Fruit fly (Drosophila melanogaster) whole organism, pupa: ENCODE data around the gene CG8135.
A peak's percentile ranks its signal among the peaks of the same experiment; 100 is the strongest.

ENCODE experiments used
- CG10348 ChIP-seq: fragments of 200-800 bp; sonication (Bioruptor generic); IDR thresholded peaks from 2 replicates; pipeline ENCODE4 v1.3.6; 2022; ENCODE audit warnings: missing biosample characterization, missing genetic modification characterization
- CG12605 ChIP-seq: fragments of 200-800 bp; sonication (Bioruptor generic); IDR thresholded peaks from 2 replicates; pipeline ENCODE4 v1.3.6; 2022; ENCODE audit warnings: missing biosample characterization, missing genetic modification characterization
- CG13204 ChIP-seq: fragments of 200-800 bp; sonication (Bioruptor generic); optimal IDR thresholded peaks from 2 replicates; lab custom pipeline; 2018; ENCODE audit warnings: missing biosample characterization, mild to moderate bottlenecking, missing genetic modification characterization, moderate library complexity
- CG14655 ChIP-seq: fragments of 200-800 bp; sonication (Bioruptor generic); optimal IDR thresholded peaks from 3 replicates; lab custom pipeline; 2017; ENCODE audit warnings: mild to moderate bottlenecking, missing biosample characterization, missing genetic modification reagents, missing genetic modification characterization
- CG15710 ChIP-seq: fragments of 200-800 bp; sonication (Bioruptor generic); optimal IDR thresholded peaks from 2 replicates; lab custom pipeline; 2018; ENCODE audit warnings: missing biosample characterization, mild to moderate bottlenecking, missing genetic modification characterization, moderate library complexity
- CG17806 ChIP-seq: fragments of 200-800 bp; sonication (Bioruptor generic); optimal IDR thresholded peaks from 2 replicates; lab custom pipeline; 2018; ENCODE audit warnings: missing biosample characterization, mild to moderate bottlenecking, missing genetic modification characterization, moderate library complexity
- CG32121 ChIP-seq: fragments of 200-800 bp; sonication (Bioruptor generic); IDR thresholded peaks from 2 replicates; pipeline ENCODE4 v1.3.6; 2022; ENCODE audit warnings: missing biosample characterization, missing genetic modification characterization
- CG34367 ChIP-seq: fragments of 200-800 bp; sonication (Bioruptor generic); optimal IDR thresholded peaks from 2 replicates; lab custom pipeline; 2018; ENCODE audit warnings: missing biosample characterization, mild to moderate bottlenecking, missing genetic modification characterization
- CG4496 ChIP-seq: fragments of 200-800 bp; sonication (Bioruptor generic); IDR thresholded peaks from 3 replicates; pipeline ENCODE4 v1.3.6; 2022; ENCODE audit warnings: missing biosample characterization, missing genetic modification characterization
- CG8159 ChIP-seq: fragments of 200-800 bp; sonication (Bioruptor generic); optimal IDR thresholded peaks from 3 replicates; lab custom pipeline; 2018; ENCODE audit warnings: missing biosample characterization, mild to moderate bottlenecking, missing genetic modification characterization, moderate library complexity
- CG8301 ChIP-seq: fragments of 200-800 bp; sonication (Bioruptor generic); optimal IDR thresholded peaks from 2 replicates; lab custom pipeline; 2018; ENCODE audit warnings: missing biosample characterization, mild to moderate bottlenecking, missing genetic modification characterization
- CG9948 ChIP-seq: fragments of 200-800 bp; sonication (Bioruptor generic); optimal IDR thresholded peaks from 2 replicates; lab custom pipeline; 2018; ENCODE audit warnings: missing biosample characterization, mild to moderate bottlenecking, missing genetic modification characterization, moderate library complexity
- D1 ChIP-seq: fragments of 200-800 bp; sonication (Bioruptor generic); optimal IDR thresholded peaks from 2 replicates; lab custom pipeline; 2018; ENCODE audit warnings: missing biosample characterization, mild to moderate bottlenecking, missing genetic modification characterization, moderate library complexity
- EcR ChIP-seq: fragments of 200-800 bp; sonication (Bioruptor generic); optimal IDR thresholded peaks from 3 replicates; lab custom pipeline; 2019; ENCODE audit warnings: missing biosample characterization, missing genetic modification characterization, mild to moderate bottlenecking, moderate library complexity, missing genetic modification reagents
- Ets98B ChIP-seq: fragments of 200-800 bp; sonication (Bioruptor generic); IDR thresholded peaks from 2 replicates; pipeline ENCODE4 v1.3.6; 2022; ENCODE audit warnings: missing biosample characterization, missing genetic modification characterization
- Pif1A ChIP-seq: fragments of 200-800 bp; sonication (Bioruptor generic); optimal IDR thresholded peaks from 3 replicates; lab custom pipeline; 2016; ENCODE audit warnings: missing biosample characterization, missing genetic modification characterization
- Pif1B ChIP-seq: fragments of 200-800 bp; sonication (Bioruptor generic); optimal IDR thresholded peaks from 3 replicates; lab custom pipeline; 2016; ENCODE audit warnings: missing biosample characterization, missing genetic modification characterization
- Snoo ChIP-seq: fragments of 200-800 bp; sonication (Bioruptor generic); optimal IDR thresholded peaks from 3 replicates; lab custom pipeline; 2017; ENCODE audit warnings: missing biosample characterization, mild to moderate bottlenecking, missing genetic modification characterization, inconsistent platforms
- fd96Ca ChIP-seq: fragments of 200-800 bp; sonication (Bioruptor generic); IDR thresholded peaks from 3 replicates; pipeline ENCODE4 v1.3.6; 2022; ENCODE audit warnings: missing biosample characterization, missing genetic modification characterization
- gl ChIP-seq: fragments of 200-800 bp; sonication (Bioruptor generic); optimal IDR thresholded peaks from 2 replicates; lab custom pipeline; 2018; ENCODE audit warnings: missing biosample characterization, mild to moderate bottlenecking, missing genetic modification characterization
- rn ChIP-seq: fragments of 200-800 bp; sonication (Bioruptor generic); IDR thresholded peaks from 2 replicates; pipeline ENCODE4 v1.3.6; 2022; ENCODE audit warnings: missing biosample characterization, missing genetic modification characterization

The CG8135 gene

DNA sequence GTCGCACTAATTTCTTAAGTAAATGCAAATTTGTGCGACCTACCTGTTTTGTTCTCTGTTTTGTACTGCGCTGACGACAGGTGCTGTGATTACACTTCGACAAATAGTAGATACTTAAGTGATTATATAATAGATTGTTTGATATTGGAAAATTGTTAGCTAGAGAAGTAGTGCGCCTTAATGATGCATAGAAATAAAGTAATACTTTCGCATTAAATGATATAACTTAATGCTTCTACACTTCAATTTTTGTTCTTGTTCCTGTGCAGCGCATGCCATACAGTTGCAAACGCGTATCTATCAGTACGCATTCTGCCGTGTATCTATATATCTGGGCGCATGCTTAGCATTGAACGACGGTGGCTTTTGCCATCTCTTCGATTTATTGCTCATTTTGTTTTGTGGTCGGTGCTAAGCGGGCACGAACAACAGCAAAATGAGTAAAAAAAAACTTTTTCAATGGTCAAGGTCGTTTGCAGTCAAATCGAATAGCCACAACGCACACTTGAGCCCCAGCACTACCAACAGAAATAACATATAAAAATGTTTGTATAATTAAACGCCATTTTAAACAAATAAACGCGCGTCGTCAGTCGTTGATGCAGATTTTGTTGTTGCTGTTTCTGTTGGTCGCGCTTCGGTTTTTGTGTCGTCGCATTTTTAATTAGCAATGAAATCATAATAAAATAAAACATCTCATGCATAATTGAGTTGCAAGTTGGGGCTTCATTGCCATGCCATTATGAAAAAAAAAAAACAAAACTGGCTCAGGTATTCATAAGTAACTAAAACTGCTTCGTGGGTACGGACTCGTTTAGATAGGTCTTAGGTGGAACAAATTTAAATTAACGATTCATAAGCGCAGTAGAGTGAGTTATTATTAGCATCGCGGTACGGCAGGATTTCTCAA lies 26.4 kb downstream of the CG8135 start:
- no peak for TF ChIP-seq rn (GFP tag; lab: Robert Waterston, UW)
- TF ChIP-seq CG8301 (tag; lab: Kevin White, UChicago), result peak; percentile 65
- no peak for TF ChIP-seq gl
- TF ChIP-seq CG9948 (tag; lab: Kevin White, UChicago), result peak; percentile 43
- TF ChIP-seq CG34367 (tag; lab: Kevin White, UChicago), result no peak
- TF ChIP-seq CG10348 (GFP tag; lab: Robert Waterston, UW), result no peak
- TF ChIP-seq CG15710, result no peak
- TF ChIP-seq Pif1A, result peak; percentile 52
- TF ChIP-seq EcR (GFP tag; lab: Kevin White, UChicago), result no peak
- no peak for TF ChIP-seq CG13204
- peak; percentile 48; the same call in 1 of the 3 replicates for TF ChIP-seq CG4496
- no peak for TF ChIP-seq Pif1B (GFP tag; lab: Kevin White, UChicago)
- no peak for TF ChIP-seq CG8159
- no peak for TF ChIP-seq Snoo (tag; lab: Kevin White, UChicago)
- TF ChIP-seq Ets98B (GFP tag; lab: Robert Waterston, UW), result peak; percentile 39; the same call in 1 of the 2 replicates
- TF ChIP-seq CG12605 (GFP tag; lab: Robert Waterston, UW), result no peak
- no peak for TF ChIP-seq D1
- peak; percentile 51; the same call in 1 of the 2 replicates for TF ChIP-seq CG32121
- peak; percentile 65 for TF ChIP-seq CG14655 (GFP tag; lab: Kevin White, UChicago)
- no peak for TF ChIP-seq fd96Ca (GFP tag; lab: Robert Waterston, UW)
- peak; percentile 31 for TF ChIP-seq CG17806

DNA sequence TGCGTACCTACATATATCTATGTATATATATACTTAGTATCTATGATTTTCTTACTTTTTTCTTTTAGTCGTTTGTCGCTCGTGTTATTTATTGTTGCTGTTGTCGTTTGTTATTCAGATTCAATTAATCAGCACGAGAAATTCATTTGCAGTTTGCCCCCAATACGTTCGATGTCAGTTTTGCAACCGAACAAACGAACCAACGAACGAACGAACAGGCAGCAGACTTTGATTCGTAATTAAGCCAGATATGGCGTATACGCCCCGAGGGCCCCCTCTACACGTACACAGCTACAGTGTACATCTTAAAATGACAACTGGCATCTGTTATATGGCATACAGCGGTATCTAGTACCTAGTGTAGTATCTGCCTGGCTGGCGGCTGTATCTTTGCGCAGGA lies 29.1 kb downstream of the CG8135 start:
- TF ChIP-seq EcR (GFP tag; lab: Kevin White, UChicago) (no peak), CG8301 (tag; lab: Kevin White, UChicago) (no peak), Pif1B (GFP tag; lab: Kevin White, UChicago) (no peak), CG34367 (tag; lab: Kevin White, UChicago) (no peak), Pif1A (no peak), CG9948 (tag; lab: Kevin White, UChicago) (no peak), D1 (no peak), CG32121 (no peak), CG13204 (no peak), Snoo (tag; lab: Kevin White, UChicago) (no peak), gl (no peak), fd96Ca (GFP tag; lab: Robert Waterston, UW) (no peak), CG12605 (GFP tag; lab: Robert Waterston, UW) (no peak), CG4496 (no peak), CG17806 (no peak), CG8159 (no peak), Ets98B (GFP tag; lab: Robert Waterston, UW) (no peak), CG15710 (no peak)

DNA sequence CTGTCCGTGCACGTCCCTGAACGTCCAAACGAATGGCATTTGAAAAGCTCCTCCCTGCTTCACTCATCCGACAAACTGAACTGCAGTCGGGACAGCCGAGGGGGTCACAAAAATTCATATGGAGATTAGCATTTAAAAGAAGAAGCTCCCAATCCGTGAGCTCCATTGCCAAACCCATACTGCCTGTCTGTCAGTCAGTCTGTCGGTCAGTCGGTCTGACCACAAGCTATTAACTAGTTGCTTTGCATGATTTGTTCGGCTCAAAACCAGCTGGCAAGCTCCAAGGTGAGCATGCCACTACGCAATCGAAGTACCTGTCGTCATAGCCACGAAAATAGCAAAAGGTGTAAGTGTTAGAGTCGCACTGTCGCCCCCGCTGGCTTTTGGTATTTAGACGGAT lies 29.6 kb downstream of the CG8135 start:
- TF ChIP-seq CG15710 (no peak), CG13204 (no peak), fd96Ca (GFP tag; lab: Robert Waterston, UW) (no peak), gl (no peak), Pif1A (no peak), Pif1B (GFP tag; lab: Kevin White, UChicago) (no peak), CG10348 (GFP tag; lab: Robert Waterston, UW) (no peak), EcR (GFP tag; lab: Kevin White, UChicago) (no peak), D1 (no peak), CG4496 (no peak), CG34367 (tag; lab: Kevin White, UChicago) (no peak), CG8159 (no peak), rn (GFP tag; lab: Robert Waterston, UW) (no peak), CG12605 (GFP tag; lab: Robert Waterston, UW) (no peak)

DNA sequence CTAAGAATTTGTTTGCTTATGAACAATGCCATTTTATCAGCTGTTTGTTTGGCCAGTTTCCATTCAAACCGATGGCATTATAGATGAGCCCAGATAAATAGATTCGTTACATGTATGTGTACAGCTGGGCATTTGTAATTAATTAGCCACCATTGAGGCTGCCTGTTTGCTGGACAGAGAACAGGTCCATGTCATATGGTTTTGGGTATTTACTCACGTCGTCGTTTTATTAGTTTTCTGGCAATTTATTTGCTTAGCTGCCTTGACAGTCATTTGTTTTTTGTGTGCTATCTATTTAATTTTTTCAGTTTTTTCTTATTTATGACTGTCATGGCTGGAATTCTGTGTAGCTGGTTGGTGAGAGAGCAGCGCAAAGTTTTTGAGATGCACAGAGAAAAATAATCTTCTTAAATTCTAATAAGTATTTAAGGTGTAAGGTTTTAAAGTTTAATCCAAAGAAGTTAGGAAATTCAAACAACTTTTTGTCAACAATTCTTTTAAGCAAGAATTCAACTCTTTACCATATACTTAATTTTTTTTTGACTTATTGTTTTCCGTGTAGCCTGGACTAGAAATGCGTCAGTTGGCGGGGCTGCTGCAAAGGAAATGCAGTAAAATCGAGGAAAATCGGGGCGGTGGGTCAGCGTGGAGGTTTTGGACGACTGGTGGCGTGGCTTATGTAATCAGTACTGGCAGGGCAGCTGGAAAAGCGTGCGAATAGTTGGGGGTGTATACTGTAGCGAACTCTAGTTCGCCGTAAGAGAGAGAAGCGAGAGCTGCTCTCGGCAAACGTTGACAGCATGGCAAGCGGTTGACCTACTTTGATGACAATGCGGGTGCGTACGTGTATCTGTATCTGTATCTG lies 30.6 kb downstream of the CG8135 start:
- TF ChIP-seq CG12605 (GFP tag; lab: Robert Waterston, UW), result peak; percentile 49; the same call in 1 of the 2 replicates
- peak; percentile 76 for TF ChIP-seq rn (GFP tag; lab: Robert Waterston, UW)
- no peak for TF ChIP-seq Pif1B (GFP tag; lab: Kevin White, UChicago)
- TF ChIP-seq Snoo (tag; lab: Kevin White, UChicago), result no peak
- TF ChIP-seq CG10348 (GFP tag; lab: Robert Waterston, UW), result peak; percentile 52; the same call in 1 of the 2 replicates
- peak; percentile 51 for TF ChIP-seq CG9948 (tag; lab: Kevin White, UChicago)
- TF ChIP-seq CG34367 (tag; lab: Kevin White, UChicago), result no peak
- no peak for TF ChIP-seq EcR (GFP tag; lab: Kevin White, UChicago)
- TF ChIP-seq CG4496, result peak; percentile 92
- peak; percentile 35 for TF ChIP-seq CG15710
- TF ChIP-seq Pif1A, result peak; percentile 56
- peak; percentile 57 for TF ChIP-seq CG17806
- peak; percentile 93 for TF ChIP-seq CG32121
- TF ChIP-seq fd96Ca (GFP tag; lab: Robert Waterston, UW), result peak; percentile 63; the same call in 2 of the 3 replicates
- peak; percentile 77 for TF ChIP-seq CG8301 (tag; lab: Kevin White, UChicago)
- TF ChIP-seq CG14655 (GFP tag; lab: Kevin White, UChicago), result peak; percentile 60
- peak; percentile 45 for TF ChIP-seq CG8159
- TF ChIP-seq D1, result no peak
- TF ChIP-seq gl, result no peak
- no peak for TF ChIP-seq CG13204
- TF ChIP-seq Ets98B (GFP tag; lab: Robert Waterston, UW), result peak; percentile 89

DNA sequence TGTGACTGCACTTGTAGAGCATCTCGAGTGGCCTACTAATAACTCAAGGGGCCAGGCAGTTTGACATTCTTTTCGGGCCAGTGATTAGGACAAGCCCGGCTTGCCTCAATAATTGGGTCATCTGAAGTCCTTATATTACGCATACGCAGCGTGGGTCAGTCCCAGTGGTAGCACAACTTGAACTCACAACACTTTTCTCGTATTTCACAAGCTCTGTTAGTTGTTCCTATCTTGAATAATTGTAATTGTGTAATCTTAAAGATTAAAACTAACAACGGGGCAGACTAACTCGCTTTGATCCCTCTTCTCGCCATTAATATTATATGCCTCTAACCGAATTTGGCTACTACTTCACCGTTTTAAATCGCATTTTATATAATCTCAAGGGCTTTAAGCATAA lies 31.7 kb downstream of the CG8135 start:
- no peak for TF ChIP-seq gl
- no peak for TF ChIP-seq CG15710
- TF ChIP-seq D1, result no peak
- TF ChIP-seq CG12605 (GFP tag; lab: Robert Waterston, UW), result no peak
- TF ChIP-seq CG4496, result no peak
- no peak for TF ChIP-seq fd96Ca (GFP tag; lab: Robert Waterston, UW)
- no peak for TF ChIP-seq CG9948 (tag; lab: Kevin White, UChicago)
- TF ChIP-seq CG10348 (GFP tag; lab: Robert Waterston, UW), result no peak
- TF ChIP-seq CG32121, result no peak
- no peak for TF ChIP-seq CG34367 (tag; lab: Kevin White, UChicago)
- TF ChIP-seq CG14655 (GFP tag; lab: Kevin White, UChicago), result no peak
